Worm (Caenorhabditis elegans) whole organism, L3 larva: ENCODE measurements around the gene mab-9.

Source experiments
- R02D3.7 ChIP-seq: fragments of 150-350 bp; optimal IDR thresholded peaks from 2 replicates; lab custom pipeline; 2014; ENCODE audit warnings: missing biosample characterization, missing genetic modification characterization
- ZK546.5 ChIP-seq: sonication (generic microtip); optimal IDR thresholded peaks from 2 replicates; lab custom pipeline; 2017; ENCODE audit warnings: missing biosample characterization, missing genetic modification characterization
- aly-2 ChIP-seq: fragments of 150-350 bp; optimal IDR thresholded peaks from 2 replicates; lab custom pipeline; 2014; ENCODE audit warnings: missing biosample characterization, missing genetic modification characterization
- ama-1 ChIP-seq: fragments of 150-350 bp; optimal IDR thresholded peaks from 2 replicates; lab custom pipeline; 2018
- ceh-16 ChIP-seq: sonication (generic microtip); optimal IDR thresholded peaks from 2 replicates; lab custom pipeline; 2017; ENCODE audit warnings: missing biosample characterization, missing genetic modification characterization
- ceh-28 ChIP-seq: fragments of 150-350 bp; optimal IDR thresholded peaks from 2 replicates; lab custom pipeline; 2014; ENCODE audit warnings: missing biosample characterization, missing genetic modification reagents, missing genetic modification characterization
- ceh-82 ChIP-seq: fragments of 150-350 bp; optimal IDR thresholded peaks from 2 replicates; lab custom pipeline; 2014; ENCODE audit warnings: missing biosample characterization, missing genetic modification characterization
- ceh-9 ChIP-seq: sonication (generic microtip); optimal IDR thresholded peaks from 2 replicates; lab custom pipeline; 2018; ENCODE audit warnings: missing biosample characterization, missing genetic modification characterization
- daf-12 ChIP-seq: fragments of 150-350 bp; optimal IDR thresholded peaks from 2 replicates; lab custom pipeline; 2014; ENCODE audit warnings: missing biosample characterization, missing genetic modification reagents, missing genetic modification characterization
- elt-1 ChIP-seq: fragments of 150-350 bp; optimal IDR thresholded peaks from 2 replicates; lab custom pipeline; 2014; ENCODE audit warnings: missing biosample characterization, missing genetic modification characterization
- elt-2 ChIP-seq: sonication (generic microtip); optimal IDR thresholded peaks from 2 replicates; lab custom pipeline; 2016; ENCODE audit warnings: missing genetic modification reagents, mild to moderate bottlenecking, missing genetic modification characterization, missing compliant biosample characterization
- elt-3 ChIP-seq, 3 experiments: fragments of 150-350 bp in 1 of 3; sonication (generic microtip) in 2 of 3; optimal IDR thresholded peaks; 2 replicates in 2 of 3; 4 replicates in 1 of 3; lab custom pipeline; 2014 to 2017; ENCODE audit warnings: missing biosample characterization in 3 of 3, missing genetic modification characterization in 3 of 3
- eor-1 ChIP-seq, 2 experiments: fragments of 150-350 bp; optimal IDR thresholded peaks; 2 replicates each; lab custom pipeline; 2014 to 2018; ENCODE audit warnings: missing biosample characterization in 2 of 2, missing genetic modification characterization in 2 of 2
- fkh-10 ChIP-seq: sonication (generic microtip); optimal IDR thresholded peaks from 2 replicates; lab custom pipeline; 2017; ENCODE audit warnings: missing biosample characterization, missing genetic modification reagents, missing genetic modification characterization
- fkh-2 ChIP-seq: fragments of 150-350 bp; optimal IDR thresholded peaks from 2 replicates; lab custom pipeline; 2014; ENCODE audit warnings: missing biosample characterization, missing genetic modification reagents, missing genetic modification characterization
- hmg-11 ChIP-seq: sonication (generic microtip); optimal IDR thresholded peaks from 2 replicates; lab custom pipeline; 2016; ENCODE audit warnings: missing genetic modification characterization, missing compliant biosample characterization
- jun-1 ChIP-seq: fragments of 150-350 bp; optimal IDR thresholded peaks from 2 replicates; lab custom pipeline; 2014; ENCODE audit warnings: missing biosample characterization, missing genetic modification reagents, missing genetic modification characterization
- lin-15B ChIP-seq: fragments of 150-350 bp; optimal IDR thresholded peaks from 2 replicates; lab custom pipeline; 2014; ENCODE audit warnings: missing biosample characterization, missing genetic modification characterization
- lin-39 ChIP-seq: fragments of 150-350 bp; optimal IDR thresholded peaks from 2 replicates; lab custom pipeline; 2018; ENCODE audit warnings: missing biosample characterization, missing genetic modification reagents, missing genetic modification characterization
- lsy-12 ChIP-seq: sonication (generic microtip); optimal IDR thresholded peaks from 2 replicates; lab custom pipeline; 2016; ENCODE audit warnings: mild to moderate bottlenecking, missing genetic modification characterization, missing compliant biosample characterization
- mdl-1 ChIP-seq: fragments of 150-350 bp; optimal IDR thresholded peaks from 2 replicates; lab custom pipeline; 2014; ENCODE audit warnings: missing biosample characterization, missing genetic modification characterization
- nfya-1 ChIP-seq: sonication (generic microtip); optimal IDR thresholded peaks from 2 replicates; lab custom pipeline; 2017; ENCODE audit warnings: missing genetic modification characterization, mild to moderate bottlenecking, missing compliant biosample characterization, antibody characterized with exemption, moderate library complexity; ENCODE audit not compliant: insufficient read depth
- nhr-12 ChIP-seq: fragments of 150-350 bp; optimal IDR thresholded peaks from 2 replicates; lab custom pipeline; 2014; ENCODE audit warnings: missing biosample characterization, missing genetic modification characterization
- nhr-237 ChIP-seq: fragments of 150-350 bp; optimal IDR thresholded peaks from 2 replicates; lab custom pipeline; 2014; ENCODE audit warnings: missing biosample characterization, missing genetic modification characterization
- nhr-25 ChIP-seq: sonication (generic microtip); optimal IDR thresholded peaks from 2 replicates; lab custom pipeline; 2017; ENCODE audit warnings: missing biosample characterization, missing genetic modification characterization
- nhr-28 ChIP-seq: fragments of 150-350 bp; optimal IDR thresholded peaks from 2 replicates; lab custom pipeline; 2014; ENCODE audit warnings: missing biosample characterization, missing genetic modification characterization
- nhr-43 ChIP-seq: sonication (generic microtip); optimal IDR thresholded peaks from 2 replicates; lab custom pipeline; 2016; ENCODE audit warnings: mild to moderate bottlenecking, missing genetic modification characterization, missing compliant biosample characterization; ENCODE audit not compliant: poor library complexity, severe bottlenecking
- nhr-67 ChIP-seq: fragments of 150-350 bp; optimal IDR thresholded peaks from 2 replicates; lab custom pipeline; 2014; ENCODE audit warnings: missing biosample characterization, missing genetic modification characterization
- nhr-77 ChIP-seq: fragments of 150-350 bp; optimal IDR thresholded peaks from 2 replicates; lab custom pipeline; 2014; ENCODE audit warnings: missing biosample characterization, missing genetic modification characterization
- pha-4 ChIP-seq: fragments of 150-350 bp; optimal IDR thresholded peaks from 2 replicates; lab custom pipeline; 2014; ENCODE audit warnings: missing biosample characterization, missing genetic modification reagents, missing genetic modification characterization
- pqm-1 ChIP-seq: fragments of 150-350 bp; optimal IDR thresholded peaks from 2 replicates; lab custom pipeline; 2017; ENCODE audit warnings: missing biosample characterization, missing genetic modification characterization, inconsistent platforms
- sea-2 ChIP-seq: fragments of 150-350 bp; sonication (generic microtip); optimal IDR thresholded peaks from 4 replicates; lab custom pipeline; 2014; ENCODE audit warnings: missing biosample characterization, missing genetic modification reagents, missing genetic modification characterization
- skn-1 ChIP-seq: fragments of 150-350 bp; optimal IDR thresholded peaks from 2 replicates; lab custom pipeline; 2014; ENCODE audit warnings: missing biosample characterization, missing genetic modification characterization
- tbx-2 ChIP-seq: sonication (generic microtip); optimal IDR thresholded peaks from 2 replicates; lab custom pipeline; 2016; ENCODE audit warnings: mild to moderate bottlenecking, missing genetic modification characterization, missing compliant biosample characterization
- unc-39 ChIP-seq: sonication (generic microtip); optimal IDR thresholded peaks from 4 replicates; lab custom pipeline; 2017; ENCODE audit warnings: missing biosample characterization, missing genetic modification characterization
- unc-62 ChIP-seq: fragments of 150-350 bp; sonication (generic microtip); optimal IDR thresholded peaks from 4 replicates; lab custom pipeline; 2014; ENCODE audit warnings: missing biosample characterization, missing genetic modification reagents, missing genetic modification characterization
- ztf-11 ChIP-seq: fragments of 150-350 bp; optimal IDR thresholded peaks from 2 replicates; lab custom pipeline; 2014; ENCODE audit warnings: missing biosample characterization, missing genetic modification characterization

Gene mab-9

ce11 chrII:515765-516164 is at the start of gene mab-9:
mab-9 (plus strand) TSS chrII:516024.
- no peak for TF ChIP-seq daf-12 (tag; lab: Kevin White, UChicago)
- peak; percentile 94 for TF ChIP-seq nfya-1 (tag; lab: Kevin White, UChicago)
- TF ChIP-seq nhr-67 (tag; lab: Kevin White, UChicago): no peak
- no peak for TF ChIP-seq nhr-237 (tag; lab: Kevin White, UChicago)
- TF ChIP-seq ztf-11 (tag; lab: Kevin White, UChicago): no peak
- no peak for TF ChIP-seq nhr-43 (tag; lab: Kevin White, UChicago)
- no peak for TF ChIP-seq ceh-82 (tag; lab: Kevin White, UChicago)
- TF ChIP-seq lin-39: no peak

ce11 chrII:467265-467664 is 48.6 kb upstream of the mab-9 start, which contains the start of gene nfyb-1:
nfyb-1 (minus strand) TSS chrII:467365.
- TF ChIP-seq elt-3 (tag; optimal IDR thresholded peaks at IDR 0.05; lab: Kevin White, UChicago): no peak
- TF ChIP-seq ceh-28 (tag; lab: Kevin White, UChicago): no peak
- no peak for TF ChIP-seq fkh-2
- no peak for TF ChIP-seq lin-39
- no peak for TF ChIP-seq elt-2 (tag; lab: Kevin White, UChicago)
- no peak for TF ChIP-seq nhr-77 (tag; lab: Kevin White, UChicago)
- TF ChIP-seq jun-1 (tag; lab: Kevin White, UChicago): no peak
- TF ChIP-seq unc-62 (GFP tag; lab: Kevin White, UChicago): no peak
- TF ChIP-seq elt-1 (tag; lab: Kevin White, UChicago): no peak
- no peak for TF ChIP-seq skn-1 (tag; lab: Kevin White, UChicago)
- TF ChIP-seq nfya-1 (tag; lab: Kevin White, UChicago): no peak
- TF ChIP-seq aly-2 (tag; lab: Kevin White, UChicago): no peak
- TF ChIP-seq ceh-16 (tag; lab: Kevin White, UChicago): no peak
- TF ChIP-seq unc-39 (tag; lab: Kevin White, UChicago): no peak
- TF ChIP-seq mdl-1 (tag; lab: Kevin White, UChicago): no peak
- no peak for TF ChIP-seq nhr-12 (tag; lab: Kevin White, UChicago)
- TF ChIP-seq daf-12 (tag; lab: Kevin White, UChicago): no peak
- no peak for TF ChIP-seq tbx-2
- TF ChIP-seq nhr-25 (tag; lab: Kevin White, UChicago): no peak
- no peak for TF ChIP-seq ceh-9

- no peak for TF ChIP-seq unc-62 (GFP tag; lab: Kevin White, UChicago)
- no peak for TF ChIP-seq mdl-1 (tag; lab: Kevin White, UChicago)
- no peak for TF ChIP-seq elt-1 (tag; lab: Kevin White, UChicago)
- TF ChIP-seq sea-2 (GFP tag; lab: Kevin White, UChicago): no peak
- no peak for TF ChIP-seq hmg-11 (tag; lab: Kevin White, UChicago)
- no peak for TF ChIP-seq elt-2 (tag; lab: Kevin White, UChicago)
- TF ChIP-seq lin-15B (tag; lab: Kevin White, UChicago): no peak
- no peak for TF ChIP-seq nhr-237 (tag; lab: Kevin White, UChicago)
- no peak for TF ChIP-seq ceh-9
- no peak for TF ChIP-seq eor-1 (tag; optimal IDR thresholded peaks at IDR 0.05; lab: Kevin White, UChicago)
- no peak for TF ChIP-seq lsy-12 (tag; lab: Kevin White, UChicago)
- no peak for TF ChIP-seq R02D3.7 (tag; lab: Kevin White, UChicago)
- no peak for TF ChIP-seq ama-1 (lab: Kevin White, UChicago)
- no peak for TF ChIP-seq nfya-1 (tag; lab: Kevin White, UChicago)
- TF ChIP-seq ZK546.5: no peak
- TF ChIP-seq fkh-2: no peak
- TF ChIP-seq nhr-25 (tag; lab: Kevin White, UChicago): no peak
- TF ChIP-seq pqm-1: no peak
- no peak for TF ChIP-seq jun-1 (tag; lab: Kevin White, UChicago)
- TF ChIP-seq lin-39: no peak
Observed at ce11 chrII:470375-470774, 45.4 kb upstream of the mab-9 start, which contains the start of gene tomm-22. tomm-22 (minus strand) TSS chrII:470475.

- TF ChIP-seq pqm-1 (no peak), fkh-10 (GFP tag; lab: Kevin White, UChicago) (no peak), pha-4 (tag; lab: Kevin White, UChicago) (no peak), eor-1 (tag; optimal IDR thresholded peaks at IDR 0.05; lab: Kevin White, UChicago) (no peak), nhr-28 (tag; lab: Kevin White, UChicago) (no peak), ztf-11 (tag; lab: Kevin White, UChicago) (no peak)
Observed at ce11 chrII:473203-473602, 42.6 kb upstream of the mab-9 start, which contains the start of gene W07E6.5. W07E6.5 (plus strand) TSS chrII:473503.
